Worm (Caenorhabditis elegans): ENCODE measurements around the gene tars-1.

The tars-1 gene

ce11 chrII:11681136-11681824, 14.2 kb downstream of the tars-1 start, which contains the start of the genes sfxn-1.4 and C47D12.4:
sfxn-1.4 (minus strand) TSS chrII:11681236.
C47D12.4 (plus strand) TSS chrII:11681774.
- no peak for TF ChIP-seq mab-5 (tag; optimal IDR thresholded peaks at IDR 0.05)
- TF ChIP-seq R02D3.7 (tag; optimal IDR thresholded peaks at IDR 0.05), result no peak
- TF ChIP-seq nhr-237 (tag; optimal IDR thresholded peaks at IDR 0.05), result no peak
- TF ChIP-seq nhr-6 (tag; optimal IDR thresholded peaks at IDR 0.05), result no peak
- no peak for TF ChIP-seq ztf-4 (tag; optimal IDR thresholded peaks at IDR 0.05)
- no peak for TF ChIP-seq blmp-1 (tag; optimal IDR thresholded peaks at IDR 0.05; ENCODE audit: insufficient read depth)
- TF ChIP-seq elt-3 (tag; optimal IDR thresholded peaks at IDR 0.05), result no peak
- TF ChIP-seq F13H6.1 (tag; optimal IDR thresholded peaks at IDR 0.05), result no peak
- TF ChIP-seq sem-4 (tag; optimal IDR thresholded peaks at IDR 0.05), result no peak
- TF ChIP-seq dmd-4 (tag; optimal IDR thresholded peaks at IDR 0.05), result no peak
- TF ChIP-seq C34F6.9 (tag; optimal IDR thresholded peaks at IDR 0.05), result no peak
- no peak for TF ChIP-seq ztf-1 (GFP tag; conservative IDR thresholded peaks at IDR 0.05)
- no peak for TF ChIP-seq nhr-11 (tag; optimal IDR thresholded peaks at IDR 0.05)
- TF ChIP-seq ZK546.5 (tag; optimal IDR thresholded peaks at IDR 0.05), result no peak
- TF ChIP-seq lin-13 (GFP tag; optimal IDR thresholded peaks at IDR 0.05), result no peak
- TF ChIP-seq lin-11 (tag; optimal IDR thresholded peaks at IDR 0.05), result no peak
- TF ChIP-seq unc-55 (GFP tag; optimal IDR thresholded peaks at IDR 0.05), result no peak
- no peak for TF ChIP-seq lsy-2 (tag; optimal IDR thresholded peaks at IDR 0.05)
- no peak for TF ChIP-seq Y55F3AM.14 (GFP tag; optimal IDR thresholded peaks at IDR 0.05)

ce11 chrII:11680220-11680619, 15.2 kb downstream of the tars-1 start:
- no peak for TF ChIP-seq lsy-2 (tag; optimal IDR thresholded peaks at IDR 0.05)
- no peak for TF ChIP-seq alr-1 (tag; optimal IDR thresholded peaks at IDR 0.05)
- no peak for TF ChIP-seq elt-3 (tag; optimal IDR thresholded peaks at IDR 0.05)
- no peak for TF ChIP-seq crh-2 (tag; optimal IDR thresholded peaks at IDR 0.05)

- TF ChIP-seq blmp-1 (tag; optimal IDR thresholded peaks at IDR 0.05; ENCODE audit: insufficient read depth), result no peak
- TF ChIP-seq nhr-11 (tag; optimal IDR thresholded peaks at IDR 0.05), result no peak
- TF ChIP-seq sma-3 (GFP tag; optimal IDR thresholded peaks at IDR 0.05), result peak; percentile 64
- TF ChIP-seq lsy-2 (tag; optimal IDR thresholded peaks at IDR 0.05), result peak in 1 of 2 experiments; percentile 69
- TF ChIP-seq sma-9 (GFP tag; optimal IDR thresholded peaks at IDR 0.05), result peak; percentile 54
- TF ChIP-seq sma-9 (tag; optimal IDR thresholded peaks at IDR 0.05), result no peak
- TF ChIP-seq ceh-82 (tag; optimal IDR thresholded peaks at IDR 0.05), result no peak
- peak; percentile 14 for TF ChIP-seq R02D3.7 (tag; optimal IDR thresholded peaks at IDR 0.05)
- TF ChIP-seq aly-2 (tag; optimal IDR thresholded peaks at IDR 0.05), result no peak
- peak; percentile 81 for TF ChIP-seq nhr-129 (tag; optimal IDR thresholded peaks at IDR 0.05)
- TF ChIP-seq nhr-21 (tag; optimal IDR thresholded peaks at IDR 0.05), result peak; percentile 10
- peak; percentile 43 for TF ChIP-seq fos-1 (tag; optimal IDR thresholded peaks at IDR 0.05)
- TF ChIP-seq lin-11 (tag; optimal IDR thresholded peaks at IDR 0.05), result peak; percentile 58
- TF ChIP-seq mab-5 (tag; optimal IDR thresholded peaks at IDR 0.05), result peak; percentile 2
- no peak for TF ChIP-seq elt-1 (tag; optimal IDR thresholded peaks at IDR 0.05)
- no peak for TF ChIP-seq gmeb-1 (tag; optimal IDR thresholded peaks at IDR 0.05)
- no peak for TF ChIP-seq ceh-16 (tag; optimal IDR thresholded peaks at IDR 0.05)
- TF ChIP-seq nhr-23 (tag; optimal IDR thresholded peaks at IDR 0.05), result no peak
- TF ChIP-seq nhr-77 (tag; optimal IDR thresholded peaks at IDR 0.05), result no peak
- no peak for TF ChIP-seq zag-1 (tag; optimal IDR thresholded peaks at IDR 0.05)
- no peak for TF ChIP-seq skn-1 (tag; optimal IDR thresholded peaks at IDR 0.05)
These were observed 19.5 kb downstream of the tars-1 start, which contains the start of the genes trr-1 and C47D12.2 for ce11 chrII:11675877-11676473. trr-1 (minus strand) TSS chrII:11675927. C47D12.2 (plus strand) TSS chrII:11676306.

- no peak for TF ChIP-seq zag-1 (tag; optimal IDR thresholded peaks at IDR 0.05)
These were observed 36.6 kb downstream of the tars-1 start for ce11 chrII:11658854-11659253.

Measured in whole organism, L2 larva.